Fruit fly (Drosophila melanogaster): ENCODE measurements around the gene Naa60.
A peak's percentile ranks its signal among the peaks of the same experiment; 100 is the strongest.

dm6 chr3L:9762036-9762597, 35.4 kb downstream of the Naa60 start:
- TF ChIP-seq dpn (GFP tag; optimal IDR thresholded peaks at IDR 0.05): peak in 1 of 2 experiments; percentile 17
- no peak for TF ChIP-seq CG4730 (GFP tag; IDR thresholded peaks at IDR 0.05)
- TF ChIP-seq PHDP (tag; optimal IDR thresholded peaks at IDR 0.05): peak; percentile 47
- no peak for TF ChIP-seq Side (GFP tag; optimal IDR thresholded peaks at IDR 0.05)
- no peak for TF ChIP-seq Sox100B (GFP tag; optimal IDR thresholded peaks at IDR 0.05)
- no peak for TF ChIP-seq CG8478 (optimal IDR thresholded peaks at IDR 0.05)
- peak in 1 of 2 experiments; percentile 18 for TF ChIP-seq Hr51 (GFP tag; optimal IDR thresholded peaks at IDR 0.05)
- no peak for TF ChIP-seq ham (GFP tag; IDR thresholded peaks at IDR 0.05)
- TF ChIP-seq CG6854 (GFP tag; optimal IDR thresholded peaks at IDR 0.05): no peak
- no peak for TF ChIP-seq Ssrp (tag; optimal IDR thresholded peaks at IDR 0.05)
- TF ChIP-seq Neu2 (GFP tag; optimal IDR thresholded peaks at IDR 0.05; ENCODE audit: borderline replicate concordance): no peak
- no peak for TF ChIP-seq pan (optimal IDR thresholded peaks at IDR 0.05)
- TF ChIP-seq pan (GFP tag; optimal IDR thresholded peaks at IDR 0.05 in 1 of 2, IDR thresholded peaks at IDR 0.05 in 1 of 2): no peak
